Worm (Caenorhabditis elegans): ENCODE measurements around the gene F54F7.10.

- TF ChIP-seq skn-1 (tag; optimal IDR thresholded peaks at IDR 0.05) (no peak), ama-1 (optimal IDR thresholded peaks at IDR 0.05) (no peak), blmp-1 (tag; optimal IDR thresholded peaks at IDR 0.05) (no peak), mdl-1 (tag; optimal IDR thresholded peaks at IDR 0.05) (no peak), zag-1 (tag; optimal IDR thresholded peaks at IDR 0.05) (no peak)
Measured at ce11 chrX:11907263-11907662, 43.9 kb downstream of the F54F7.10 start, which contains the start of gene Y62H9A.11.
